Fruit fly (Drosophila melanogaster): ENCODE results near the gene CG13288.

The CG13288 gene

DNA sequence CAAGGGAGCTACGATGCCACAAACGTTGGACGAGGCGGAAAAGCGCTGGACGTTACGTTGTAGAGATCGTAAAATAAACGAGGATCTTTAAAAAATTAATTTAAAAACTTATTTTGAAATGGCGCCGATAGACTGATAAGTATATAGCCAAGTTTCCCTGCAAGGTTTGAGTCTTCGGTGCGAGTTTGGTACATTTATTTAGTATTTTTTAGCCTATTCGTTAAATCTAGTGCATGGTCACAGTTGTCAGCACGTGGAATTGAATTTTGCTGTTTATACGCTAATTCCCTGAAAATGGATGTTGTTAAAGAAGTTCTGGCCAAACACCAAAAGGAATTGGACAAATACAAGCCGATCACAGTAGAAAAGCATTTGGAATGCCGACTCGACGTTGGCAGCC is 7.9 kb upstream of the CG13288 start, which contains the start of gene CG32409 (continued):
- TF ChIP-seq Max (GFP tag; optimal IDR thresholded peaks at IDR 0.05) (peak; percentile 96), bigmax (GFP tag; optimal IDR thresholded peaks at IDR 0.05) (no peak), CG7839 (tag; optimal IDR thresholded peaks at IDR 0.05) (no peak), CG13287 (GFP tag; IDR thresholded peaks at IDR 0.05; ENCODE audit: partially characterized antibody) (peak; percentile 38; the same call in 1 of the 2 replicates), unc-4 (GFP tag; IDR thresholded peaks at IDR 0.05; ENCODE audit: partially characterized antibody) (0 out of 2 replicates have a peak, but pooled peaks have one; percentile 18), stwl (tag; optimal IDR thresholded peaks at IDR 0.05) (peak; percentile 53), Opbp (GFP tag; IDR thresholded peaks at IDR 0.05; ENCODE audit: partially characterized antibody) (peak; percentile 48; the same call in 1 of the 3 replicates), Med (GFP tag) (peak; percentile 83), phol (tag; optimal IDR thresholded peaks at IDR 0.05) (peak; percentile 75), HmgZ (tag; optimal IDR thresholded peaks at IDR 0.05) (peak; percentile 55), ssp (GFP tag; IDR thresholded peaks at IDR 0.05) (0 out of 2 replicates have a peak, but pooled peaks have one; percentile 7), Myb (GFP tag; optimal IDR thresholded peaks at IDR 0.05) (peak; percentile 76), Sin3A (optimal IDR thresholded peaks at IDR 0.05) (peak; percentile 71), gfzf (GFP tag; optimal IDR thresholded peaks at IDR 0.05) (peak; percentile 97), MBD-R2 (GFP tag; IDR thresholded peaks at IDR 0.05) (peak; percentile 70), Bgb (GFP tag; IDR thresholded peaks at IDR 0.05; ENCODE audit: partially characterized antibody) (peak; percentile 37; the same call in 1 of the 2 replicates), MESR4 (GFP tag; optimal IDR thresholded peaks at IDR 0.05) (peak; percentile 54), Dll (GFP tag; IDR thresholded peaks at IDR 0.05; ENCODE audit: partially characterized antibody) (0 out of 4 replicates have a peak, but pooled peaks have one; percentile 35), gcm2 (GFP tag; optimal IDR thresholded peaks at IDR 0.05) (no peak), amos (GFP tag; IDR thresholded peaks at IDR 0.05; ENCODE audit: partially characterized antibody) (peak; percentile 39; the same call in 1 of the 2 replicates), CG6272 (GFP tag; IDR thresholded peaks at IDR 0.05) (no peak), btn (GFP tag; optimal IDR thresholded peaks at IDR 0.05) (no peak), chinmo (GFP tag; IDR thresholded peaks at IDR 0.05; ENCODE audit: partially characterized antibody) (0 out of 4 replicates have a peak, but pooled peaks have one; percentile 36), Dp (GFP tag; optimal IDR thresholded peaks at IDR 0.05) (peak; percentile 96), CG2120 (GFP tag; optimal IDR thresholded peaks at IDR 0.05) (no peak), sna (GFP tag; IDR thresholded peaks at IDR 0.05; ENCODE audit: partially characterized antibody) (no peak), Stat92E (GFP tag; optimal IDR thresholded peaks at IDR 0.05) (peak in 1 of 3 experiments; percentile 62), HmgD (GFP tag; optimal IDR thresholded peaks at IDR 0.05) (peak; percentile 27), ato (GFP tag; IDR thresholded peaks at IDR 0.05; ENCODE audit: partially characterized antibody) (peak; percentile 31; the same call in 1 of the 2 replicates), NfI (GFP tag; optimal IDR thresholded peaks at IDR 0.05) (no peak), nmo (GFP tag; optimal IDR thresholded peaks at IDR 0.05) (peak; percentile 44), CG33557 (GFP tag; optimal IDR thresholded peaks at IDR 0.05) (no peak), CG4617 (GFP tag; optimal IDR thresholded peaks at IDR 0.05; ENCODE audit: borderline replicate concordance) (peak; percentile 28), Sry-δ (GFP tag; optimal IDR thresholded peaks at IDR 0.05) (peak; percentile 74), tap (tag; optimal IDR thresholded peaks at IDR 0.05) (no peak), slou (GFP tag; optimal IDR thresholded peaks at IDR 0.05) (no peak), gce (GFP tag; IDR thresholded peaks at IDR 0.05) (no peak), ab (GFP tag; optimal IDR thresholded peaks at IDR 0.05) (no peak), CG13296 (GFP tag; optimal IDR thresholded peaks at IDR 0.05) (no peak), pita (GFP tag; optimal IDR thresholded peaks at IDR 0.05) (peak; percentile 68), CG2712 (tag; optimal IDR thresholded peaks at IDR 0.05) (peak; percentile 47), dmrt99B (tag; optimal IDR thresholded peaks at IDR 0.05) (no peak), pzg (GFP tag; optimal IDR thresholded peaks at IDR 0.05) (peak; percentile 94), CG9797 (GFP tag; optimal IDR thresholded peaks at IDR 0.05) (peak; percentile 80), Scr (GFP tag; IDR thresholded peaks at IDR 0.05; ENCODE audit: partially characterized antibody) (0 out of 2 replicates have a peak, but pooled peaks have one; percentile 17), eve (GFP tag; optimal IDR thresholded peaks at IDR 0.05) (no peak)
